Fruit fly (Drosophila melanogaster) whole organism, adult: ENCODE data around the gene SrpRbeta.

ENCODE experiments used
- CG11617 ChIP-seq: fragments of 200-800 bp; sonication (Bioruptor generic); optimal IDR thresholded peaks from 2 replicates; lab custom pipeline; 2017; ENCODE audit warnings: mild to moderate bottlenecking, missing biosample characterization, missing genetic modification reagents, missing genetic modification characterization
- CG33017 ChIP-seq: fragments of 200-800 bp; sonication (Bioruptor generic); optimal IDR thresholded peaks from 2 replicates; lab custom pipeline; 2018; ENCODE audit warnings: missing biosample characterization, mild to moderate bottlenecking, missing genetic modification characterization, moderate library complexity
- CG5204 ChIP-seq: fragments of 200-800 bp; sonication (Bioruptor generic); optimal IDR thresholded peaks from 2 replicates; lab custom pipeline; 2016; ENCODE audit warnings: missing biosample characterization, missing genetic modification characterization
- CG7101 ChIP-seq: fragments of 200-800 bp; sonication (Bioruptor generic); optimal IDR thresholded peaks from 2 replicates; lab custom pipeline; 2018; ENCODE audit warnings: missing biosample characterization, mild to moderate bottlenecking, missing genetic modification characterization, moderate library complexity
- Crg-1 ChIP-seq: fragments of 200-800 bp; sonication (Bioruptor generic); optimal IDR thresholded peaks from 2 replicates; lab custom pipeline; 2016; ENCODE audit warnings: missing biosample characterization, missing genetic modification characterization
- bab1 ChIP-seq: fragments of 200-800 bp; sonication (Bioruptor generic); optimal IDR thresholded peaks from 3 replicates; lab custom pipeline; 2019; ENCODE audit warnings: missing biosample characterization, mild to moderate bottlenecking, missing genetic modification characterization, moderate library complexity
- kay ChIP-seq: fragments of 200-800 bp; sonication (Bioruptor generic); peaks from one replicate; lab custom pipeline; 2016; ENCODE audit warnings: missing biosample characterization, missing genetic modification characterization, borderline replicate concordance
- toe ChIP-seq: fragments of 200-800 bp; sonication (Bioruptor generic); optimal IDR thresholded peaks from 2 replicates; lab custom pipeline; 2016; ENCODE audit warnings: missing biosample characterization, missing genetic modification characterization

DNA sequence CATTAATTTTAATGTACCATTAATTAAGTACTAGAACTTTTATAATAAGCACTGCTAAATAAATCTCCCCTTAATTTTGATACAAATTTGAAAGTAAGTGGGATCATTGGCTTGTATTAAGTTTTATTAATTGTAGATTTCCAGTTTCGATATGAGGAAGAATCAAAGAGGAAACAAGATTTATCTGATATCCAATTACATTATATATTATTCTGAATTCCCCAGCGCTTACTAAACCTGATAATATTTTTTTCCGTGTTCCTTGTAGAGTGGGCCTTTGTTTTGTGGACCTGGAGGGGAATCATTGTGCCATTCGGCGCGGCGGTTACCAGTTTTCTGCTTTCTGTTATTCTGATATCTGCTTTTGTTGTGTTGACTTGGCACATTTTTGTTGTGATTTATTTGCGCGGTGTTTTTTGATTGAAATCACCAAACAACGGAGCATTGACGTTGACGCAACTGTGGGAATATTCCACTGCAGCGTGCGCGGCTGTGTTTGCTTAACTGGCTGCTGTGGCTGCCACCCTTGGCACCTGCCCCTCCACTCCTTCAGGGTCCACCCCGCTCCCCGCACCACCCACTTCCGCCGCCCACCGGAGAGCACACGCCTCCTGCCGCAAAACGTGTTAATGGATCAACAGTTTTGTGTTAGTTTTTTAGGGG is 35.5 kb downstream of the SrpRbeta start:
- no peak for TF ChIP-seq kay (GFP tag; lab: Kevin White, UChicago)
- no peak for TF ChIP-seq Crg-1 (GFP tag; lab: Kevin White, UChicago)
- no peak for TF ChIP-seq CG11617 (GFP tag; lab: Kevin White, UChicago)
- no peak for TF ChIP-seq toe (GFP tag; lab: Kevin White, UChicago)
- no peak for TF ChIP-seq bab1 (GFP tag; lab: Kevin White, UChicago)
- TF ChIP-seq CG33017 (tag; lab: Kevin White, UChicago), result no peak
- TF ChIP-seq CG7101 (tag; lab: Kevin White, UChicago), result no peak
- no peak for TF ChIP-seq CG5204 (GFP tag; lab: Kevin White, UChicago)
